Fruit fly (Drosophila melanogaster): Measurements from ENCODE around the gene RpS19b.

The RpS19b gene

dm6 chr3R:23947002-23947401, 13.7 kb upstream of the RpS19b start:
- TF ChIP-seq ey (GFP tag; optimal IDR thresholded peaks at IDR 0.05) (no peak), CrebA (GFP tag; optimal IDR thresholded peaks at IDR 0.05; ENCODE audit: borderline replicate concordance) (no peak), rgr (GFP tag; optimal IDR thresholded peaks at IDR 0.05) (no peak), HLH106 (tag; optimal IDR thresholded peaks at IDR 0.05) (no peak), Dfd (GFP tag; optimal IDR thresholded peaks at IDR 0.05) (no peak), sv (GFP tag; optimal IDR thresholded peaks at IDR 0.05) (no peak), N (GFP tag; optimal IDR thresholded peaks at IDR 0.05) (no peak), Rel (GFP tag; optimal IDR thresholded peaks at IDR 0.05) (no peak), Rel (tag; optimal IDR thresholded peaks at IDR 0.05) (no peak), tai (GFP tag; optimal IDR thresholded peaks at IDR 0.05) (no peak), Hnf4 (GFP tag; optimal IDR thresholded peaks at IDR 0.05) (no peak), lola (GFP tag; optimal IDR thresholded peaks at IDR 0.05) (no peak), pan (optimal IDR thresholded peaks at IDR 0.05) (no peak), Vsx2 (GFP tag; optimal IDR thresholded peaks at IDR 0.05; ENCODE audit: partially characterized antibody) (no peak), Dif (GFP tag; optimal IDR thresholded peaks at IDR 0.05; ENCODE audit: partially characterized antibody) (no peak)

dm6 chr3R:23943843-23944356, 10.6 kb upstream of the RpS19b start:
- TF ChIP-seq h (GFP tag; optimal IDR thresholded peaks at IDR 0.05) (no peak), CG32264 (GFP tag; optimal IDR thresholded peaks at IDR 0.05) (no peak), usp (GFP tag; optimal IDR thresholded peaks at IDR 0.05) (no peak), GATAd (GFP tag; optimal IDR thresholded peaks at IDR 0.05) (no peak), lola (GFP tag; optimal IDR thresholded peaks at IDR 0.05) (no peak), pan (optimal IDR thresholded peaks at IDR 0.05) (no peak), foxo (GFP tag; optimal IDR thresholded peaks at IDR 0.05) (no peak), Hr78 (GFP tag; optimal IDR thresholded peaks at IDR 0.05) (no peak), Dif (GFP tag; optimal IDR thresholded peaks at IDR 0.05; ENCODE audit: partially characterized antibody) (no peak), Sp1 (GFP tag; optimal IDR thresholded peaks at IDR 0.05) (no peak), psq (GFP tag; optimal IDR thresholded peaks at IDR 0.05) (no peak), sage (GFP tag; optimal IDR thresholded peaks at IDR 0.05) (no peak), ey (GFP tag; optimal IDR thresholded peaks at IDR 0.05) (no peak), fru (GFP tag; optimal IDR thresholded peaks at IDR 0.05) (no peak), woc (GFP tag; optimal IDR thresholded peaks at IDR 0.05) (no peak), CrebA (GFP tag; optimal IDR thresholded peaks at IDR 0.05; ENCODE audit: borderline replicate concordance) (no peak), Vsx2 (GFP tag; optimal IDR thresholded peaks at IDR 0.05; ENCODE audit: partially characterized antibody) (no peak), Hr83 (GFP tag; optimal IDR thresholded peaks at IDR 0.05; ENCODE audit: poor library complexity, severe bottlenecking) (no peak), dl (GFP tag; optimal IDR thresholded peaks at IDR 0.05; ENCODE audit: insufficient read depth in 1 of 2, partially characterized antibody in 2 of 2) (no peak), N (GFP tag; optimal IDR thresholded peaks at IDR 0.05) (no peak)

DNA sequence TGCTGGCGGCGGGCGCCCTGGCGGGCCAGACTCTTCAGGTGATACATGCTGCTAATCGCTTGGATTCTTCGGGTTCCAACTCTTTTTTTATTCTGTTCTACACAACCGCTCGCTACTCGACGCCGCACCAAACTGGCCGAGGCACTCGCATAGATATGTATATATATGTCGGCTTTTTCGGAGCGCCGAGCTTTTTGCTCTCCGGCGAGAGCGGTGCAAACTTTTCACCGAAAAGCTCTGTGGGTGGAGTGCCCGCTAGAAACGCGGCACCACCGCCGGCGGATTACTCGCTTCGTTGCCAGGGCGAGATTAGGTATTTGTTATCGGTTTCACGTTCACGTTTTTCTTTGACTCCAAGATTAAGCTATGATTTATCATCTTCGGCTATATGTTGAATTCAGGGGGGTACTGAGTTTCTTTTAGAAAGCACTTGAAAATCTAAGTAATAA, 9.7 kb upstream of the RpS19b start, which contains the start of gene Gdh:
Gene Gdh, minus strand, starts transcription at position 137 of the 449 bp plus-strand sequence.
- TF ChIP-seq h (GFP tag; optimal IDR thresholded peaks at IDR 0.05) (peak; percentile 33), Rel (GFP tag; optimal IDR thresholded peaks at IDR 0.05) (no peak), Rel (tag; optimal IDR thresholded peaks at IDR 0.05) (peak; percentile 49), Sp1 (GFP tag; optimal IDR thresholded peaks at IDR 0.05) (peak; percentile 33), woc (GFP tag; optimal IDR thresholded peaks at IDR 0.05) (no peak), dl (GFP tag; optimal IDR thresholded peaks at IDR 0.05; ENCODE audit: insufficient read depth in 1 of 2, partially characterized antibody in 2 of 2) (peak; percentile 42 to 76), HLH106 (tag; optimal IDR thresholded peaks at IDR 0.05) (peak; percentile 15), rgr (GFP tag; optimal IDR thresholded peaks at IDR 0.05) (peak; percentile 18), fru (GFP tag; optimal IDR thresholded peaks at IDR 0.05) (no peak), Dif (GFP tag; optimal IDR thresholded peaks at IDR 0.05; ENCODE audit: partially characterized antibody) (peak; percentile 85), CG9705 (GFP tag; optimal IDR thresholded peaks at IDR 0.05) (no peak), sv (GFP tag; optimal IDR thresholded peaks at IDR 0.05) (no peak)

dm6 chr3R:23942550-23942949, 9.2 kb upstream of the RpS19b start:
- no peak for TF ChIP-seq Mio (GFP tag; optimal IDR thresholded peaks at IDR 0.05)
- no peak for TF ChIP-seq CG32264 (GFP tag; optimal IDR thresholded peaks at IDR 0.05)
- no peak for TF ChIP-seq Vsx2 (GFP tag; optimal IDR thresholded peaks at IDR 0.05; ENCODE audit: partially characterized antibody)

Measured in whole organism, wandering third instar larva.